Fruit fly (Drosophila melanogaster) whole organism, embryonic: Measurements from ENCODE around the gene CG34148.

Experiments
- Atf-2 ChIP-seq: fragments of 200-800 bp; sonication (Bioruptor generic); optimal IDR thresholded peaks from 2 replicates; lab custom pipeline; 2016; ENCODE audit warnings: missing biosample characterization, missing genetic modification characterization
- BtbVII ChIP-seq: fragments of 200-800 bp; sonication (Bioruptor generic); optimal IDR thresholded peaks from 3 replicates; lab custom pipeline; 2017; ENCODE audit warnings: missing biosample characterization, mild to moderate bottlenecking, missing genetic modification characterization
- CG1024 ChIP-seq: fragments of 200-800 bp; sonication (Bioruptor generic); IDR thresholded peaks from 2 replicates; pipeline ENCODE4 v1.3.6; 2022; ENCODE audit warnings: missing biosample characterization, missing genetic modification characterization
- CG11456 ChIP-seq: fragments of 200-800 bp; sonication (Bioruptor generic); IDR thresholded peaks from 3 replicates; pipeline ENCODE4 v1.3.6; 2022; ENCODE audit warnings: missing biosample characterization, missing genetic modification characterization
- CG11560 ChIP-seq: fragments of 200-800 bp; sonication (Bioruptor generic); IDR thresholded peaks from 3 replicates; pipeline ENCODE4 v1.3.6; 2022; ENCODE audit warnings: missing biosample characterization, missing genetic modification characterization
- CG12744 ChIP-seq: fragments of 200-800 bp; sonication (Bioruptor generic); optimal IDR thresholded peaks from 2 replicates; lab custom pipeline; 2016; ENCODE audit warnings: missing biosample characterization, missing genetic modification characterization
- CG14441 ChIP-seq: fragments of 200-800 bp; sonication (Bioruptor generic); IDR thresholded peaks from 2 replicates; pipeline ENCODE4 v1.3.6; 2022; ENCODE audit warnings: missing biosample characterization, missing genetic modification characterization
- CG14860 ChIP-seq: fragments of 200-800 bp; sonication (Bioruptor generic); IDR thresholded peaks from 3 replicates; pipeline ENCODE4 v1.3.6; 2022; ENCODE audit warnings: missing biosample characterization, missing genetic modification characterization; ENCODE audit not compliant: partially characterized antibody
- CG1602 ChIP-seq: fragments of 200-800 bp; sonication (Bioruptor generic); optimal IDR thresholded peaks from 3 replicates; lab custom pipeline; 2016; ENCODE audit warnings: missing biosample characterization, missing genetic modification characterization
- CG1603 ChIP-seq: fragments of 200-800 bp; sonication (Bioruptor generic); optimal IDR thresholded peaks from 2 replicates; lab custom pipeline; 2019; ENCODE audit warnings: missing biosample characterization, mild to moderate bottlenecking, missing genetic modification characterization, moderate library complexity
- CG17186 ChIP-seq: fragments of 200-800 bp; sonication (Bioruptor generic); optimal IDR thresholded peaks from 3 replicates; lab custom pipeline; 2017; ENCODE audit warnings: missing biosample characterization, missing genetic modification reagents, missing genetic modification characterization
- CG17359 ChIP-seq: fragments of 200-800 bp; sonication (Bioruptor generic); optimal IDR thresholded peaks from 3 replicates; lab custom pipeline; 2018; ENCODE audit warnings: missing biosample characterization, mild to moderate bottlenecking, missing genetic modification characterization, moderate library complexity
- CG18476 ChIP-seq: fragments of 200-800 bp; sonication (Bioruptor generic); optimal IDR thresholded peaks from 2 replicates; lab custom pipeline; 2016; ENCODE audit warnings: missing biosample characterization, mild to moderate bottlenecking, missing genetic modification characterization
- CG2889 ChIP-seq: fragments of 200-800 bp; sonication (Bioruptor generic); IDR thresholded peaks from 3 replicates; pipeline ENCODE4 v1.3.6; 2022; ENCODE audit warnings: missing biosample characterization, missing genetic modification characterization
- CG31441 ChIP-seq: fragments of 200-800 bp; sonication (Bioruptor generic); IDR thresholded peaks from 2 replicates; pipeline ENCODE4 v1.3.6; 2022; ENCODE audit warnings: missing biosample characterization, missing genetic modification characterization
- CG3838 ChIP-seq: fragments of 200-800 bp; sonication (Bioruptor generic); optimal IDR thresholded peaks from 3 replicates; lab custom pipeline; 2016; ENCODE audit warnings: missing biosample characterization, missing genetic modification characterization
- CG3847 ChIP-seq: fragments of 200-800 bp; sonication (Bioruptor generic); IDR thresholded peaks from 2 replicates; pipeline ENCODE4 v1.3.6; 2022; ENCODE audit warnings: missing biosample characterization, missing genetic modification characterization
- CG4282 ChIP-seq: fragments of 200-800 bp; sonication (Bioruptor generic); optimal IDR thresholded peaks from 2 replicates; lab custom pipeline; 2016; ENCODE audit warnings: missing biosample characterization, missing genetic modification characterization
- CG4360 ChIP-seq: fragments of 200-800 bp; sonication (Bioruptor generic); IDR thresholded peaks from 2 replicates; pipeline ENCODE4 v1.3.6; 2022; ENCODE audit warnings: missing biosample characterization, missing genetic modification characterization
- CG5180 ChIP-seq: fragments of 200-800 bp; sonication (Bioruptor generic); optimal IDR thresholded peaks from 3 replicates; lab custom pipeline; 2017; ENCODE audit warnings: missing biosample characterization, missing genetic modification characterization, mild to moderate bottlenecking, moderate library complexity, missing genetic modification reagents
- CG6654 ChIP-seq: fragments of 200-800 bp; sonication (Bioruptor generic); optimal IDR thresholded peaks from 2 replicates; lab custom pipeline; 2017; ENCODE audit warnings: missing biosample characterization, mild to moderate bottlenecking, missing genetic modification characterization
- CG6791 ChIP-seq: fragments of 200-800 bp; sonication (Bioruptor generic); IDR thresholded peaks from 3 replicates; pipeline ENCODE4 v1.3.6; 2022; ENCODE audit warnings: missing biosample characterization, missing genetic modification characterization; ENCODE audit not compliant: partially characterized antibody
- CG7839 ChIP-seq: fragments of 200-800 bp; sonication (Bioruptor generic); optimal IDR thresholded peaks from 3 replicates; lab custom pipeline; 2018; ENCODE audit warnings: missing biosample characterization, mild to moderate bottlenecking, missing genetic modification characterization, moderate library complexity
- CG9609 ChIP-seq: fragments of 200-800 bp; sonication (Bioruptor generic); optimal IDR thresholded peaks from 3 replicates; lab custom pipeline; 2016; ENCODE audit warnings: missing biosample characterization, missing genetic modification characterization
- Elba2 ChIP-seq: fragments of 200-800 bp; sonication (Bioruptor generic); optimal IDR thresholded peaks from 3 replicates; lab custom pipeline; 2016; ENCODE audit warnings: missing biosample characterization, missing genetic modification characterization
- Lpt ChIP-seq: fragments of >200 bp; optimal IDR thresholded peaks from 2 replicates; lab custom pipeline; 2018; ENCODE audit warnings: missing biosample characterization, missing genetic modification characterization
- Max ChIP-seq: fragments of 200-800 bp; sonication (Bioruptor generic); optimal IDR thresholded peaks from 2 replicates; lab custom pipeline; 2016; ENCODE audit warnings: missing biosample characterization, mild to moderate bottlenecking, missing genetic modification characterization
- Sin3A ChIP-seq: fragments of >200 bp; optimal IDR thresholded peaks from 2 replicates; lab custom pipeline; 2018
- Sry-δ ChIP-seq: fragments of 200-800 bp; sonication (Bioruptor generic); optimal IDR thresholded peaks from 2 replicates; lab custom pipeline; 2016; ENCODE audit warnings: missing biosample characterization, missing genetic modification characterization
- Taf1 ChIP-seq: fragments of 200-800 bp; sonication (Bioruptor generic); IDR thresholded peaks from 2 replicates; pipeline ENCODE4 v1.3.6; 2022; ENCODE audit warnings: missing biosample characterization, missing genetic modification characterization
- al ChIP-seq: fragments of 200-800 bp; sonication (Bioruptor generic); IDR thresholded peaks from 2 replicates; pipeline ENCODE4 v1.3.6; 2022; ENCODE audit warnings: missing biosample characterization, missing genetic modification characterization
- ash1 ChIP-seq: fragments of 200-800 bp; sonication (Bioruptor generic); optimal IDR thresholded peaks from 2 replicates; lab custom pipeline; 2018; ENCODE audit warnings: missing biosample characterization, mild to moderate bottlenecking, missing genetic modification characterization
- bbx ChIP-seq: fragments of 200-800 bp; sonication (Bioruptor generic); IDR thresholded peaks from 2 replicates; pipeline ENCODE4 v1.3.6; 2022; ENCODE audit warnings: missing biosample characterization, missing genetic modification characterization; ENCODE audit not compliant: partially characterized antibody
- cato ChIP-seq: fragments of 200-800 bp; sonication (Bioruptor generic); optimal IDR thresholded peaks from 2 replicates; lab custom pipeline; 2016; ENCODE audit warnings: missing biosample characterization, missing genetic modification characterization, borderline replicate concordance
- caup ChIP-seq: fragments of 200-800 bp; sonication (Bioruptor generic); optimal IDR thresholded peaks from 3 replicates; lab custom pipeline; 2017; ENCODE audit warnings: missing biosample characterization, mild to moderate bottlenecking, missing genetic modification characterization, moderate library complexity; ENCODE audit not compliant: severe bottlenecking
- dmrt99B ChIP-seq: fragments of 200-800 bp; sonication (Bioruptor generic); optimal IDR thresholded peaks from 2 replicates; lab custom pipeline; 2018; ENCODE audit warnings: missing biosample characterization, mild to moderate bottlenecking, missing genetic modification characterization, moderate library complexity
- dysf ChIP-seq: fragments of 200-800 bp; sonication (Bioruptor generic); IDR thresholded peaks from 3 replicates; pipeline ENCODE4 v1.3.6; 2022; ENCODE audit warnings: missing biosample characterization, missing genetic modification characterization
- emc ChIP-seq: fragments of 200-800 bp; sonication (Bioruptor generic); optimal IDR thresholded peaks from 2 replicates; lab custom pipeline; 2016; ENCODE audit warnings: missing biosample characterization, missing genetic modification characterization
- esg ChIP-seq: fragments of 200-800 bp; sonication (Bioruptor generic); conservative IDR thresholded peaks from 2 replicates; pipeline ENCODE4 v1.3.6; 2022; ENCODE audit warnings: missing biosample characterization, missing genetic modification characterization
- gem ChIP-seq: fragments of 200-800 bp; sonication (Bioruptor generic); optimal IDR thresholded peaks from 2 replicates; lab custom pipeline; 2019; ENCODE audit warnings: missing biosample characterization, mild to moderate bottlenecking, missing genetic modification characterization, moderate library complexity
- kay ChIP-seq: fragments of 200-800 bp; sonication (Bioruptor generic); optimal IDR thresholded peaks from 2 replicates; lab custom pipeline; 2016; ENCODE audit warnings: missing biosample characterization, missing genetic modification characterization
- onecut ChIP-seq: fragments of 200-800 bp; sonication (Bioruptor generic); IDR thresholded peaks from 2 replicates; pipeline ENCODE4 v1.3.6; 2022; ENCODE audit warnings: missing biosample characterization, missing genetic modification characterization
- pan ChIP-seq, 4 experiments: fragments of >200 bp in 3 of 4; fragments of 200-800 bp in 1 of 4; sonication (Bioruptor generic) in 1 of 4; optimal IDR thresholded peaks in 3 of 4; IDR thresholded peaks in 1 of 4; 2 replicates each; pipeline versions ENCODE4 v1.3.6 to Lab custom; 2017 to 2022; ENCODE audit warnings: missing biosample characterization in 2 of 4, missing genetic modification characterization in 2 of 4, mixed read lengths in 1 of 4
- ro ChIP-seq: fragments of 200-800 bp; sonication (Bioruptor generic); IDR thresholded peaks from 2 replicates; pipeline ENCODE4 v1.3.6; 2022; ENCODE audit warnings: missing biosample characterization, missing genetic modification characterization
- run ChIP-seq: fragments of 200-800 bp; sonication (Bioruptor generic); optimal IDR thresholded peaks from 3 replicates; lab custom pipeline; 2018; ENCODE audit warnings: missing biosample characterization, mild to moderate bottlenecking, missing genetic modification characterization
- sens-2 ChIP-seq: fragments of 200-800 bp; sonication (Bioruptor generic); IDR thresholded peaks from 2 replicates; pipeline ENCODE4 v1.3.6; 2022; ENCODE audit warnings: missing biosample characterization, missing genetic modification characterization
- slp2 ChIP-seq: fragments of 200-800 bp; sonication (Bioruptor generic); optimal IDR thresholded peaks from 2 replicates; lab custom pipeline; 2016; ENCODE audit warnings: missing biosample characterization, missing genetic modification characterization
- ssp ChIP-seq: fragments of 200-800 bp; sonication (Bioruptor generic); IDR thresholded peaks from 2 replicates; pipeline ENCODE4 v1.3.6; 2022; ENCODE audit warnings: missing biosample characterization, missing genetic modification characterization
- tin ChIP-seq: fragments of 200-800 bp; sonication (Bioruptor generic); optimal IDR thresholded peaks from 3 replicates; lab custom pipeline; 2016; ENCODE audit warnings: missing biosample characterization, missing genetic modification characterization
- vnd ChIP-seq: fragments of 200-800 bp; sonication (Bioruptor generic); IDR thresholded peaks from 3 replicates; pipeline ENCODE4 v1.3.6; 2022; ENCODE audit warnings: missing biosample characterization, missing genetic modification characterization; ENCODE audit not compliant: partially characterized antibody

The CG34148 gene

dm6 chr3R:21848987-21849442 lies 29.5 kb downstream of the CG34148 start (continued):
- TF ChIP-seq CG11560 (tag; lab: Robert Waterston, UW) (no peak), emc (GFP tag; lab: Kevin White, UChicago) (no peak), kay (GFP tag; lab: Kevin White, UChicago) (no peak), slp2 (GFP tag; lab: Kevin White, UChicago) (peak; percentile 49), Atf-2 (peak; percentile 51), dysf (GFP tag; lab: Robert Waterston, UW) (peak; percentile 63), CG18476 (GFP tag; lab: Kevin White, UChicago) (peak; percentile 62), Sry-δ (peak; percentile 33), CG6791 (no peak), CG14860 (no peak), CG4360 (0 out of 2 replicates have a peak, but pooled peaks have one; percentile 19), CG7839 (tag; lab: Kevin White, UChicago) (peak; percentile 86), al (GFP tag; lab: Robert Waterston, UW) (no peak), sens-2 (no peak), CG17186 (GFP tag; lab: Kevin White, UChicago) (no peak), CG9609 (GFP tag; lab: Kevin White, UChicago) (peak; percentile 31), CG6654 (GFP tag; lab: Kevin White, UChicago) (peak; percentile 51), BtbVII (GFP tag; lab: Kevin White, UChicago) (peak; percentile 45), CG14441 (GFP tag; lab: Robert Waterston, UW) (peak; percentile 46; the same call in 1 of the 2 replicates), CG11456 (GFP tag; lab: Robert Waterston, UW) (no peak), dmrt99B (tag; lab: Kevin White, UChicago) (peak; percentile 85), esg (0 out of 2 replicates have a peak, but pooled peaks have one; percentile 9), Lpt (no peak), ro (GFP tag; lab: Robert Waterston, UW) (no peak; the same call in 1 of the 2 replicates), CG3838 (GFP tag; lab: Kevin White, UChicago) (no peak), CG12744 (GFP tag; lab: Kevin White, UChicago) (peak; percentile 28), run (peak; percentile 0), CG17359 (tag; lab: Kevin White, UChicago) (peak; percentile 67), ash1 (GFP tag; lab: Kevin White, UChicago) (no peak), CG4282 (GFP tag; lab: Kevin White, UChicago) (no peak), caup (peak; percentile 41), cato (peak; percentile 24), gem (tag; lab: Kevin White, UChicago) (peak; percentile 86), onecut (0 out of 2 replicates have a peak, but pooled peaks have one; percentile 33), CG5180 (GFP tag; lab: Kevin White, UChicago) (peak; percentile 60), CG1602 (GFP tag; lab: Kevin White, UChicago) (peak; percentile 71), vnd (GFP tag; lab: Robert Waterston, UW) (no peak), CG3847 (GFP tag; lab: Robert Waterston, UW) (peak; percentile 20; the same call in 1 of the 2 replicates), Max (peak; percentile 57), CG1603 (tag; lab: Kevin White, UChicago) (peak; percentile 11), CG1024 (no peak), pan (optimal IDR thresholded peaks at IDR 0.05; lab: Kevin White, UChicago) (no peak), pan (GFP tag; optimal IDR thresholded peaks at IDR 0.05 in 1 of 2, IDR thresholded peaks at IDR 0.05 in 1 of 2) (peak in 1 of 2 experiments; percentile 35), ssp (GFP tag; lab: Robert Waterston, UW) (peak; percentile 27; the same call in 1 of the 2 replicates), Sin3A (lab: Kevin White, UChicago) (no peak), tin (GFP tag; lab: Kevin White, UChicago) (peak; percentile 74), bbx (GFP tag; lab: Robert Waterston, UW) (no peak), Taf1 (GFP tag; lab: Robert Waterston, UW) (no peak), CG2889 (no peak), CG31441 (GFP tag; lab: Robert Waterston, UW) (peak; percentile 81), Elba2 (GFP tag; lab: Kevin White, UChicago) (peak; percentile 45)
